Fruit fly (Drosophila melanogaster) whole organism, embryonic: ENCODE results near the gene Crtc.

Source experiments
- Bgb ChIP-seq: fragments of 200-800 bp; sonication (Bioruptor generic); IDR thresholded peaks from 2 replicates; pipeline ENCODE4 v1.3.6; 2022; ENCODE audit warnings: missing biosample characterization, missing genetic modification characterization; ENCODE audit not compliant: partially characterized antibody
- CG10147 ChIP-seq: fragments of 200-800 bp; sonication (Bioruptor generic); optimal IDR thresholded peaks from 2 replicates; lab custom pipeline; 2019; ENCODE audit warnings: missing biosample characterization, mild to moderate bottlenecking, missing genetic modification characterization, moderate library complexity
- CG10654 ChIP-seq: fragments of 200-800 bp; sonication (Bioruptor generic); optimal IDR thresholded peaks from 2 replicates; lab custom pipeline; 2016; ENCODE audit warnings: missing biosample characterization, missing genetic modification characterization
- CG10979 ChIP-seq: fragments of 200-800 bp; sonication (Bioruptor generic); optimal IDR thresholded peaks from 2 replicates; lab custom pipeline; 2018; ENCODE audit warnings: missing biosample characterization, mild to moderate bottlenecking, missing genetic modification characterization, moderate library complexity
- CG11504 ChIP-seq: fragments of 200-800 bp; sonication (Bioruptor generic); optimal IDR thresholded peaks from 3 replicates; lab custom pipeline; 2019; ENCODE audit warnings: missing biosample characterization, mild to moderate bottlenecking, missing genetic modification characterization, moderate library complexity
- CG11560 ChIP-seq: fragments of 200-800 bp; sonication (Bioruptor generic); IDR thresholded peaks from 3 replicates; pipeline ENCODE4 v1.3.6; 2022; ENCODE audit warnings: missing biosample characterization, missing genetic modification characterization
- CG12299 ChIP-seq: fragments of 200-800 bp; sonication (Bioruptor generic); optimal IDR thresholded peaks from 2 replicates; lab custom pipeline; 2018; ENCODE audit warnings: missing biosample characterization, mild to moderate bottlenecking, missing genetic modification characterization
- CG1233 ChIP-seq: fragments of 200-800 bp; sonication (Bioruptor generic); optimal IDR thresholded peaks from 4 replicates; lab custom pipeline; 2018; ENCODE audit warnings: missing biosample characterization, mild to moderate bottlenecking, missing genetic modification characterization
- CG12659 ChIP-seq: fragments of 200-800 bp; sonication (Bioruptor generic); optimal IDR thresholded peaks from 3 replicates; lab custom pipeline; 2017; ENCODE audit warnings: mild to moderate bottlenecking, missing biosample characterization, missing genetic modification reagents, missing genetic modification characterization
- CG14050 ChIP-seq: fragments of 200-800 bp; sonication (Bioruptor generic); IDR thresholded peaks from 3 replicates; pipeline ENCODE4 v1.3.6; 2022; ENCODE audit warnings: missing biosample characterization, missing genetic modification characterization
- CG18476 ChIP-seq: fragments of 200-800 bp; sonication (Bioruptor generic); optimal IDR thresholded peaks from 2 replicates; lab custom pipeline; 2016; ENCODE audit warnings: missing biosample characterization, mild to moderate bottlenecking, missing genetic modification characterization
- CG2116 ChIP-seq: fragments of 200-800 bp; sonication (Bioruptor generic); optimal IDR thresholded peaks from 3 replicates; lab custom pipeline; 2018; ENCODE audit warnings: missing biosample characterization, mild to moderate bottlenecking, missing genetic modification characterization
- CG2678 ChIP-seq: fragments of 200-800 bp; sonication (Bioruptor generic); optimal IDR thresholded peaks from 3 replicates; lab custom pipeline; 2019; ENCODE audit warnings: missing biosample characterization, mild to moderate bottlenecking, missing genetic modification characterization, moderate library complexity
- CG3065 ChIP-seq: fragments of 200-800 bp; sonication (Bioruptor generic); optimal IDR thresholded peaks from 2 replicates; lab custom pipeline; 2016; ENCODE audit warnings: missing biosample characterization, missing genetic modification characterization
- CG4707 ChIP-seq: fragments of 200-800 bp; sonication (Bioruptor generic); optimal IDR thresholded peaks from 2 replicates; lab custom pipeline; 2018; ENCODE audit warnings: missing biosample characterization, mild to moderate bottlenecking, missing genetic modification characterization, moderate library complexity
- CG6813 ChIP-seq: fragments of 200-800 bp; sonication (Bioruptor generic); optimal IDR thresholded peaks from 2 replicates; lab custom pipeline; 2017; ENCODE audit warnings: missing biosample characterization, missing genetic modification characterization, mild to moderate bottlenecking, moderate library complexity, missing genetic modification reagents
- CG7271 ChIP-seq: fragments of 200-800 bp; sonication (Bioruptor generic); optimal IDR thresholded peaks from 2 replicates; lab custom pipeline; 2018; ENCODE audit warnings: missing biosample characterization, mild to moderate bottlenecking, missing genetic modification characterization, moderate library complexity
- CG7745 ChIP-seq: fragments of 200-800 bp; sonication (Bioruptor generic); optimal IDR thresholded peaks from 2 replicates; lab custom pipeline; 2018; ENCODE audit warnings: missing biosample characterization, mild to moderate bottlenecking, missing genetic modification characterization, moderate library complexity
- CTCF ChIP-seq: fragments of 200-800 bp; sonication (Bioruptor generic); optimal IDR thresholded peaks from 2 replicates; lab custom pipeline; 2017; ENCODE audit warnings: missing biosample characterization, mild to moderate bottlenecking, missing genetic modification characterization, moderate library complexity
- Lhr ChIP-seq: fragments of 200-800 bp; sonication (Bioruptor generic); optimal IDR thresholded peaks from 3 replicates; lab custom pipeline; 2017; ENCODE audit warnings: mild to moderate bottlenecking, missing biosample characterization, missing genetic modification reagents, missing genetic modification characterization
- Rfx ChIP-seq: fragments of 200-800 bp; sonication (Bioruptor generic); IDR thresholded peaks from 2 replicates; pipeline ENCODE4 v1.3.6; 2022; ENCODE audit warnings: missing biosample characterization, missing genetic modification characterization
- Ssrp ChIP-seq: fragments of 200-800 bp; sonication (Bioruptor generic); optimal IDR thresholded peaks from 2 replicates; lab custom pipeline; 2018; ENCODE audit warnings: missing biosample characterization, mild to moderate bottlenecking, missing genetic modification characterization, moderate library complexity
- TFAM ChIP-seq: fragments of 200-800 bp; sonication (Bioruptor generic); optimal IDR thresholded peaks from 2 replicates; lab custom pipeline; 2017; ENCODE audit warnings: missing biosample characterization, missing genetic modification characterization, inconsistent platforms
- amos ChIP-seq: fragments of 200-800 bp; sonication (Bioruptor generic); IDR thresholded peaks from 2 replicates; pipeline ENCODE4 v1.3.6; 2022; ENCODE audit warnings: missing biosample characterization, missing genetic modification characterization; ENCODE audit not compliant: partially characterized antibody
- cato ChIP-seq: fragments of 200-800 bp; sonication (Bioruptor generic); optimal IDR thresholded peaks from 2 replicates; lab custom pipeline; 2016; ENCODE audit warnings: missing biosample characterization, missing genetic modification characterization, borderline replicate concordance
- caup ChIP-seq: fragments of 200-800 bp; sonication (Bioruptor generic); optimal IDR thresholded peaks from 3 replicates; lab custom pipeline; 2017; ENCODE audit warnings: missing biosample characterization, mild to moderate bottlenecking, missing genetic modification characterization, moderate library complexity; ENCODE audit not compliant: severe bottlenecking
- chn ChIP-seq: fragments of 200-800 bp; sonication (Bioruptor generic); optimal IDR thresholded peaks from 2 replicates; lab custom pipeline; 2016; ENCODE audit warnings: missing biosample characterization, missing genetic modification characterization
- dmrt99B ChIP-seq: fragments of 200-800 bp; sonication (Bioruptor generic); optimal IDR thresholded peaks from 2 replicates; lab custom pipeline; 2018; ENCODE audit warnings: missing biosample characterization, mild to moderate bottlenecking, missing genetic modification characterization, moderate library complexity
- exex ChIP-seq: fragments of 200-800 bp; sonication (Bioruptor generic); optimal IDR thresholded peaks from 4 replicates; lab custom pipeline; 2018; ENCODE audit warnings: missing biosample characterization, mild to moderate bottlenecking, missing genetic modification characterization, moderate library complexity
- gcm2 ChIP-seq: fragments of 200-800 bp; sonication (Bioruptor generic); optimal IDR thresholded peaks from 2 replicates; lab custom pipeline; 2016; ENCODE audit warnings: missing biosample characterization, missing genetic modification characterization
- gro ChIP-seq: fragments of 200-800 bp; sonication (Bioruptor generic); optimal IDR thresholded peaks from 2 replicates; lab custom pipeline; 2016; ENCODE audit warnings: missing biosample characterization, missing genetic modification characterization
- gt ChIP-seq: fragments of 200-800 bp; sonication (Bioruptor generic); IDR thresholded peaks from 2 replicates; pipeline ENCODE4 v1.3.6; 2022; ENCODE audit warnings: missing biosample characterization, missing genetic modification characterization
- ind ChIP-seq: fragments of 200-800 bp; sonication (Bioruptor generic); optimal IDR thresholded peaks from 3 replicates; lab custom pipeline; 2016; ENCODE audit warnings: missing biosample characterization, missing genetic modification characterization
- klu ChIP-seq: fragments of 200-800 bp; sonication (Bioruptor generic); IDR thresholded peaks from 2 replicates; pipeline ENCODE4 v1.3.6; 2022; ENCODE audit warnings: missing biosample characterization, missing genetic modification characterization
- lbe ChIP-seq: fragments of 200-800 bp; sonication (Bioruptor generic); optimal IDR thresholded peaks from 2 replicates; lab custom pipeline; 2016; ENCODE audit warnings: missing biosample characterization, mild to moderate bottlenecking, missing genetic modification characterization
- org-1 ChIP-seq: fragments of 200-800 bp; sonication (Bioruptor generic); optimal IDR thresholded peaks from 2 replicates; lab custom pipeline; 2017; ENCODE audit warnings: missing biosample characterization, missing genetic modification characterization
- phol ChIP-seq: fragments of 200-800 bp; sonication (Bioruptor generic); optimal IDR thresholded peaks from 3 replicates; lab custom pipeline; 2018; ENCODE audit warnings: missing biosample characterization, mild to moderate bottlenecking, missing genetic modification characterization, moderate library complexity
- row ChIP-seq: fragments of 200-800 bp; sonication (Bioruptor generic); IDR thresholded peaks from 3 replicates; pipeline ENCODE4 v1.3.6; 2022; ENCODE audit warnings: missing biosample characterization, missing genetic modification characterization
- sens ChIP-seq: fragments of 200-800 bp; sonication (Bioruptor generic); peaks from one replicate; lab custom pipeline; 2016; ENCODE audit warnings: missing biosample characterization, missing genetic modification characterization
- seq ChIP-seq: fragments of 200-800 bp; sonication (Bioruptor generic); IDR thresholded peaks from 2 replicates; pipeline ENCODE4 v1.3.6; 2022; ENCODE audit warnings: missing biosample characterization, missing genetic modification characterization
- sim ChIP-seq: fragments of 200-800 bp; sonication (Bioruptor generic); IDR thresholded peaks from 2 replicates; pipeline ENCODE4 v1.3.6; 2022; ENCODE audit warnings: missing biosample characterization, missing genetic modification characterization
- slbo ChIP-seq: fragments of 200-800 bp; sonication (Bioruptor generic); IDR thresholded peaks from 2 replicates; pipeline ENCODE4 v1.3.6; 2022; ENCODE audit warnings: missing biosample characterization, missing genetic modification characterization
- slou ChIP-seq: fragments of 200-800 bp; sonication (Bioruptor generic); optimal IDR thresholded peaks from 3 replicates; lab custom pipeline; 2016; ENCODE audit warnings: missing biosample characterization, missing genetic modification characterization
- sob ChIP-seq: fragments of 200-800 bp; sonication (Bioruptor generic); IDR thresholded peaks from 2 replicates; pipeline ENCODE4 v1.3.6; 2022; ENCODE audit warnings: missing biosample characterization, missing genetic modification characterization
- ssp ChIP-seq: fragments of 200-800 bp; sonication (Bioruptor generic); IDR thresholded peaks from 2 replicates; pipeline ENCODE4 v1.3.6; 2022; ENCODE audit warnings: missing biosample characterization, missing genetic modification characterization
- sug ChIP-seq: fragments of 200-800 bp; optimal IDR thresholded peaks from 2 replicates; lab custom pipeline; 2019; ENCODE audit warnings: missing biosample characterization, mild to moderate bottlenecking, missing genetic modification characterization, moderate library complexity
- tap ChIP-seq: fragments of 200-800 bp; optimal IDR thresholded peaks from 3 replicates; lab custom pipeline; 2019; ENCODE audit warnings: missing biosample characterization, mild to moderate bottlenecking, missing genetic modification characterization, moderate library complexity
- ttk ChIP-seq: fragments of 200-800 bp; sonication (Bioruptor generic); IDR thresholded peaks from 2 replicates; pipeline ENCODE4 v2.1.2; 2022; ENCODE audit warnings: missing biosample characterization, missing genetic modification characterization
- zen ChIP-seq: fragments of 200-800 bp; sonication (Bioruptor generic); optimal IDR thresholded peaks from 3 replicates; lab custom pipeline; 2018; ENCODE audit warnings: missing biosample characterization, mild to moderate bottlenecking, missing genetic modification characterization, moderate library complexity

Crtc gene

dm6 chr3L:17610896-17611711 is 57.9 kb downstream of the Crtc start:
- TF ChIP-seq ttk (GFP tag; lab: Robert Waterston, UW) (0 out of 2 replicates have a peak, but pooled peaks have one; percentile 38), CG7745 (no peak), seq (GFP tag; lab: Robert Waterston, UW) (0 out of 2 replicates have a peak, but pooled peaks have one; percentile 27), gro (GFP tag; lab: Kevin White, UChicago) (no peak), CG10654 (GFP tag; lab: Kevin White, UChicago) (peak; percentile 66), lbe (GFP tag; lab: Kevin White, UChicago) (peak; percentile 83), sob (no peak), gt (no peak), Ssrp (tag; lab: Kevin White, UChicago) (peak; percentile 87), CTCF (GFP tag; lab: Kevin White, UChicago) (peak; percentile 1), CG11560 (0 out of 3 replicates have a peak, but pooled peaks have one; percentile 25), CG2116 (GFP tag; lab: Kevin White, UChicago) (peak; percentile 38), gcm2 (no peak), cato (GFP tag; lab: Kevin White, UChicago) (peak; percentile 39), sug (tag; lab: Kevin White, UChicago) (no peak), CG2678 (tag; lab: Kevin White, UChicago) (peak; percentile 80), Rfx (GFP tag; lab: Robert Waterston, UW) (no peak), caup (GFP tag; lab: Kevin White, UChicago) (no peak), TFAM (GFP tag; lab: Kevin White, UChicago) (no peak), CG6813 (GFP tag; lab: Kevin White, UChicago) (peak; percentile 47), sim (GFP tag; lab: Robert Waterston, UW) (0 out of 2 replicates have a peak, but pooled peaks have one; percentile 40), CG7271 (tag; lab: Kevin White, UChicago) (no peak), row (peak; percentile 60), dmrt99B (tag; lab: Kevin White, UChicago) (peak; percentile 85), CG12299 (tag; lab: Kevin White, UChicago) (no peak), CG10147 (GFP tag; lab: Kevin White, UChicago) (no peak), CG11504 (tag; lab: Kevin White, UChicago) (peak; percentile 84), klu (no peak), ind (GFP tag; lab: Kevin White, UChicago) (peak; percentile 41), slou (GFP tag; lab: Kevin White, UChicago) (peak; percentile 3), zen (tag; lab: Kevin White, UChicago) (peak; percentile 47), amos (GFP tag; lab: Robert Waterston, UW) (no peak), chn (GFP tag; lab: Kevin White, UChicago) (peak; percentile 50), CG3065 (GFP tag; lab: Kevin White, UChicago) (no peak), slbo (0 out of 2 replicates have a peak, but pooled peaks have one; percentile 11), CG1233 (GFP tag; lab: Kevin White, UChicago) (peak; percentile 64), CG4707 (GFP tag; lab: Kevin White, UChicago) (peak; percentile 46), CG14050 (GFP tag; lab: Robert Waterston, UW) (no peak), ssp (GFP tag; lab: Robert Waterston, UW) (0 out of 2 replicates have a peak, but pooled peaks have one; percentile 33), phol (tag; lab: Kevin White, UChicago) (peak; percentile 88), Lhr (GFP tag; lab: Kevin White, UChicago) (peak; percentile 68), tap (tag; lab: Kevin White, UChicago) (peak; percentile 23), Bgb (GFP tag; lab: Robert Waterston, UW) (0 out of 2 replicates have a peak, but pooled peaks have one; percentile 15), org-1 (peak; percentile 6), CG18476 (GFP tag; lab: Kevin White, UChicago) (peak; percentile 36), CG10979 (tag; lab: Kevin White, UChicago) (peak; percentile 88), sens (peak; percentile 92), CG12659 (GFP tag; lab: Kevin White, UChicago) (peak; percentile 61), exex (tag; lab: Kevin White, UChicago) (no peak)
